Worm (Caenorhabditis elegans) whole organism, L4/young adult: ENCODE results near the gene spat-2.

Experiments
- W03F9.2 ChIP-seq: fragments of 150-350 bp; optimal IDR thresholded peaks from 2 replicates; lab custom pipeline; 2014; ENCODE audit warnings: missing biosample characterization, missing genetic modification characterization
- him-1 ChIP-seq: sonication (generic microtip); optimal IDR thresholded peaks from 2 replicates; lab custom pipeline; 2016; ENCODE audit warnings: missing genotype, missing genetic modification reagents, missing genetic modification characterization, missing compliant biosample characterization

DNA sequence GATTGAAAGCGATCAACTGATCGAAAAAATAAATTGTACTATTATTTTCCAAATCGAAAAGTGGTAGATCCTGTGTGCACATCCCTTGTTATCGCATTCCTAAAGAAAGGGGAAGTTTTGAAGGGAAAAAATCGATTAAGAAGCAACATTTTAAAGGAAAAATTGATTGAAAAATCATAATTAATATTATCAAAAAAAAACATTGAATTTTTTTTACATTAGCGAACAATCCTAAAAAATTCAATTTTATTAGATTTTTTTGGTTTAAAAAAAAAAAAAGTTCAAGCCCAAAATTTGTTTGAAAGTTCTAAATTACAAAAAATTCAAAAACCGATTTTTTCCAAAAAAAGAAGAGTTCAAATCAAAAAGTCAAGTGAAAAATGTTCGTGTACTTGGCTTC is 41.6 kb upstream of the spat-2 start, which contains the start of gene dmsr-5:
- TF ChIP-seq him-1 (tag; lab: Kevin White, UChicago) (no peak), W03F9.2 (tag; lab: Kevin White, UChicago) (no peak)
